Worm (Caenorhabditis elegans): Measurements from ENCODE around the gene ptd-2.

ptd-2 gene

DNA sequence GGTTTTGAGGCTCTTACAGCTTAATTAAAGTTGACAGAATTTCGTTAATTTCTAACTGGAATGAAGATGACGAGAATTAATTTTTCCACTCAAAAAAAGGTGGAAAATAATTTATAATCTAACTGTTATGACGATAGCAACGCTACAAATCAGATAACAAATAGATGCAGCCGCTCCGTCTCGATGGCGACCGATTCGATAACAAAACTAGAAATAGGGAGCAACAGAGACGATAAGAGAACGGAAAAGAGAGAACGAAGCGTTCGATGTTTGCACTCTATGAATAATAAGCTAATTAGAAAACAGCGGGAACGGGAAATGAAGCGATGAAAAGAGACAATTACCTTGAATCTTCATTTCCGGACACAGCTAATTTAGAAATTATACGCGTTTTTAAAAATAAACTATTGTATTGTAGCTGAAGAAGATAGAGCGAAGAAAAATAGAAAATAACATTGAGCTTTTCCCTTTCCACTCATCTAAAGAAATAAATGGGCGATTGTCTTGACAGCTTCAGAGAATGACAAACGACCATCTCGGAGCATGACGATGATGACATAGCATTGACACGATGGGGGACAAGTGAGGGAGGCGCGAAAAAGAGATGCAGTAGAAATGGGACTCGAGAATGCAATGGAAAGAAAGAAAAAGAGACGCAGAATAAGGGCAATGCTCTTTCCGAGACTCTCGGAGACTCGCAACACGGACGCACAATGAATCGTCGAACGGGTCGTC, 31.2 kb upstream of the ptd-2 start (continued):
- no peak for TF ChIP-seq che-1 (tag; optimal IDR thresholded peaks at IDR 0.05)
- no peak for TF ChIP-seq hlh-30 (tag; optimal IDR thresholded peaks at IDR 0.05; ENCODE audit: insufficient read depth)
- no peak for TF ChIP-seq lim-6 (tag; optimal IDR thresholded peaks at IDR 0.05)
- no peak for TF ChIP-seq sdc-2 (tag; optimal IDR thresholded peaks at IDR 0.05)
- TF ChIP-seq elt-2 (tag; optimal IDR thresholded peaks at IDR 0.05) = peak; percentile 57
- TF ChIP-seq C38D4.7 (GFP tag; optimal IDR thresholded peaks at IDR 0.05) = no peak
- TF ChIP-seq gmeb-2 (tag; optimal IDR thresholded peaks at IDR 0.05) = no peak
- TF ChIP-seq ceh-45 (GFP tag; IDR thresholded peaks at IDR 0.05) = no peak
- no peak for TF ChIP-seq fkh-10 (GFP tag; optimal IDR thresholded peaks at IDR 0.05)
- no peak for TF ChIP-seq pha-2 (tag; optimal IDR thresholded peaks at IDR 0.05)
- no peak for TF ChIP-seq ceh-48 (tag; optimal IDR thresholded peaks at IDR 0.05)
- no peak for TF ChIP-seq elt-4 (tag; optimal IDR thresholded peaks at IDR 0.05)
- no peak for TF ChIP-seq unc-42 (tag; optimal IDR thresholded peaks at IDR 0.05)
- no peak for TF ChIP-seq pha-4 (tag; optimal IDR thresholded peaks at IDR 0.05)
- no peak for TF ChIP-seq ama-1 (optimal IDR thresholded peaks at IDR 0.05)
- TF ChIP-seq nhr-11 (tag; optimal IDR thresholded peaks at IDR 0.05) = no peak
- TF ChIP-seq tbx-2 (tag; optimal IDR thresholded peaks at IDR 0.05) = peak; percentile 35
- TF ChIP-seq mec-3 (tag; optimal IDR thresholded peaks at IDR 0.05; ENCODE audit: borderline replicate concordance) = no peak
- no peak for TF ChIP-seq pax-1 (tag; optimal IDR thresholded peaks at IDR 0.05)

- TF ChIP-seq mec-3 (tag; optimal IDR thresholded peaks at IDR 0.05; ENCODE audit: borderline replicate concordance) (no peak), ceh-6 (GFP tag; optimal IDR thresholded peaks at IDR 0.05) (peak; percentile 1)
Observed at ce11 chrV:9219390-9219733, 30.7 kb upstream of the ptd-2 start.

DNA sequence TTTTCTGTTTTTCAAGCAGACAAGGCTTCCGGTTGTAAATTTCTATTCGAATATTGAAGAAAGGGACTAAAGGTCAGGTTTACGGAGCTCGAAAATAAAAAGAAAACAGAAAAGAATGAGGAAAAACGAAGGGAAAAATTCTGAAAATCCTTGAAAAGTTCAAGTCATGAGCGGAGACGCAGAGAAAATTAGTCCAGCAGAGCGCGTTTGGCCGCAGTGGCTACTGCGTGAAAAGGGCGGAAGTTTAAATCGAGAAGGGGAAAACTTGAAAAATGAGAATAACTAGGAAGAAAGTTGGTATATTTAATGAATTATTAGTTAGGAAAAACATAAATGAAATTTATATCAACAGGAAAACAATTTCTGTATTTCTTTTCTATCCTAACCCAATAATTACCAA, 29.6 kb upstream of the ptd-2 start:
- no peak for TF ChIP-seq dmd-4 (tag; optimal IDR thresholded peaks at IDR 0.05; ENCODE audit: borderline replicate concordance)
- no peak for TF ChIP-seq ceh-2 (tag; optimal IDR thresholded peaks at IDR 0.05)
- no peak for TF ChIP-seq ceh-34 (tag; optimal IDR thresholded peaks at IDR 0.05)
- peak; percentile 15 for TF ChIP-seq elt-2 (tag; optimal IDR thresholded peaks at IDR 0.05)
- TF ChIP-seq C38D4.7 (GFP tag; optimal IDR thresholded peaks at IDR 0.05) = no peak
- no peak for TF ChIP-seq sox-2 (GFP tag; IDR thresholded peaks at IDR 0.05)
- TF ChIP-seq pros-1 (tag; optimal IDR thresholded peaks at IDR 0.05) = no peak
- peak; percentile 29 for TF ChIP-seq nfya-1 (tag; optimal IDR thresholded peaks at IDR 0.05)
- TF ChIP-seq ceh-48 (tag; optimal IDR thresholded peaks at IDR 0.05) = no peak
- no peak for TF ChIP-seq ceh-6 (GFP tag; optimal IDR thresholded peaks at IDR 0.05)
- peak; percentile 56 for TF ChIP-seq unc-42 (tag; optimal IDR thresholded peaks at IDR 0.05)
- no peak for TF ChIP-seq pha-4 (tag; optimal IDR thresholded peaks at IDR 0.05)
- no peak for TF ChIP-seq ceh-22 (tag; optimal IDR thresholded peaks at IDR 0.05)
- no peak for TF ChIP-seq ahr-1 (tag; optimal IDR thresholded peaks at IDR 0.05)
- TF ChIP-seq nhr-11 (tag; optimal IDR thresholded peaks at IDR 0.05) = no peak
- no peak for TF ChIP-seq npax-4 (tag; optimal IDR thresholded peaks at IDR 0.05)
- TF ChIP-seq ama-1 (optimal IDR thresholded peaks at IDR 0.05) = no peak
- no peak for TF ChIP-seq fkh-10 (GFP tag; optimal IDR thresholded peaks at IDR 0.05)
- no peak for TF ChIP-seq ztf-16 (tag; optimal IDR thresholded peaks at IDR 0.05)
- peak; percentile 24 for TF ChIP-seq ceh-31 (tag; optimal IDR thresholded peaks at IDR 0.05)
- no peak for TF ChIP-seq elt-4 (tag; optimal IDR thresholded peaks at IDR 0.05)

DNA sequence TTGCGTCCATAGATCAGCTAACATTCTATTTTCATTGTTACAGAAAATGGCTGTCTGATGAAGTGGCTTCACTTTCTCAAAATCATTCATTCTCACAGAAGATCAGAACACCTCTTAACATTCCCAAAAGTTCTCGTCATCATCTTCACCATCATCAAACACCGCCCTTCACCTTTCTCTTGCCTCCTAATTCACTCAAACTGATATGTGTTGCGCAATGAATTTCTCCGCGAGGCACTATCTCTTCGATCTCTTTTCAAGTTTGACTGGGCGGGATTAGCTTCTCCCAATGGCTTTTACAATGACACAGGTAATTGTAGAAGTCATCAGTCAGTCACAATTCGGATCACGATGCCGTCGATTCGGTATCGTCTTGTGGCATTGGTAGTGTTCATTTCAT, 28.5 kb upstream of the ptd-2 start, which contains the start of gene grd-6:
Gene grd-6, plus strand, starts transcription at position 301 of the 400 bp plus-strand sequence.
- TF ChIP-seq K02D7.2 (tag; optimal IDR thresholded peaks at IDR 0.05) (no peak), ceh-22 (tag; optimal IDR thresholded peaks at IDR 0.05) (no peak), ceh-2 (tag; optimal IDR thresholded peaks at IDR 0.05) (no peak), pag-3 (tag; optimal IDR thresholded peaks at IDR 0.05; ENCODE audit: borderline replicate concordance) (no peak), odd-2 (tag; optimal IDR thresholded peaks at IDR 0.05) (no peak), ceh-34 (tag; optimal IDR thresholded peaks at IDR 0.05) (no peak), hlh-13 (GFP tag; optimal IDR thresholded peaks at IDR 0.05) (no peak), ama-1 (optimal IDR thresholded peaks at IDR 0.05) (no peak), sox-2 (GFP tag; IDR thresholded peaks at IDR 0.05) (no peak), pros-1 (tag; optimal IDR thresholded peaks at IDR 0.05) (no peak), ceh-14 (tag; optimal IDR thresholded peaks at IDR 0.05) (no peak), fax-1 (tag; optimal IDR thresholded peaks at IDR 0.05) (no peak), hlh-6 (tag; optimal IDR thresholded peaks at IDR 0.05) (no peak), zip-5 (tag; optimal IDR thresholded peaks at IDR 0.05) (no peak), ztf-16 (tag; optimal IDR thresholded peaks at IDR 0.05) (no peak), syd-9 (tag; optimal IDR thresholded peaks at IDR 0.05) (no peak), unc-3 (GFP tag; conservative IDR thresholded peaks at IDR 0.05) (no peak), unc-3 (tag; optimal IDR thresholded peaks at IDR 0.05) (no peak)
